Fruit fly (Drosophila melanogaster): ENCODE results near the gene cutlet.

Gene cutlet

dm6 chr2L:3701526-3701925, 10.0 kb downstream of the cutlet start, which contains the start of gene CG43145:
Gene CG43145 (plus strand): TSS chr2L:3701826.
- TF ChIP-seq dsf (GFP tag; optimal IDR thresholded peaks at IDR 0.05; ENCODE audit: borderline replicate concordance), result no peak
- TF ChIP-seq CrebA (GFP tag; optimal IDR thresholded peaks at IDR 0.05; ENCODE audit: borderline replicate concordance), result no peak
- TF ChIP-seq GATAd (GFP tag; optimal IDR thresholded peaks at IDR 0.05), result no peak
- no peak for TF ChIP-seq Abd-B (GFP tag; optimal IDR thresholded peaks at IDR 0.05)
- no peak for TF ChIP-seq Hr83 (GFP tag; optimal IDR thresholded peaks at IDR 0.05; ENCODE audit: poor library complexity, severe bottlenecking)
- no peak for TF ChIP-seq sage (GFP tag; optimal IDR thresholded peaks at IDR 0.05)
- TF ChIP-seq psq (GFP tag; optimal IDR thresholded peaks at IDR 0.05), result no peak
- TF ChIP-seq Dif (GFP tag; optimal IDR thresholded peaks at IDR 0.05; ENCODE audit: partially characterized antibody), result no peak
- no peak for TF ChIP-seq rgr (GFP tag; optimal IDR thresholded peaks at IDR 0.05)
- no peak for TF ChIP-seq dmrt93B (GFP tag; optimal IDR thresholded peaks at IDR 0.05)
- TF ChIP-seq Mio (GFP tag; optimal IDR thresholded peaks at IDR 0.05), result no peak
- no peak for TF ChIP-seq Myc (optimal IDR thresholded peaks at IDR 0.05)
- no peak for TF ChIP-seq CG32264 (GFP tag; optimal IDR thresholded peaks at IDR 0.05)
- no peak for TF ChIP-seq foxo (GFP tag; optimal IDR thresholded peaks at IDR 0.05)
- TF ChIP-seq Dfd (GFP tag; optimal IDR thresholded peaks at IDR 0.05), result no peak
- TF ChIP-seq Rel (GFP tag; optimal IDR thresholded peaks at IDR 0.05), result no peak
- no peak for TF ChIP-seq Rel (tag; optimal IDR thresholded peaks at IDR 0.05)
- no peak for TF ChIP-seq Vsx2 (GFP tag; optimal IDR thresholded peaks at IDR 0.05; ENCODE audit: partially characterized antibody)

DNA sequence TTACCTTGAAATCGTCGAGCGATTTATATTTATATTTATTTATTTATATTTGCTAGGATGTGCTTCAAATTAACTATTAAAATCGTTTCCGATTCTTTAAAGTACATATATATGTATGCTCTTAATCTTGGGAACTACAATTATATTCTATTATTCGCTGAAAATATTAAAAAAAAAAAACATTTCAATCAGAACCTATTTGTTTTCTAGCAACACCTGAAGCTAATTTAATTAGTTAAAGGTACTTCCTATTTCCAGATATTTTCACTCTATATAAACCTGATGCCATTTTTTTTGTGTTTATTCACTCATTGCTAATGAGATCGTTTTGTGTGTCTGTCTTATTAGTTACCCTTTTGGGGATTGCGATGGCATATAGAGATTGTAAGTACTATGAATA, 10.6 kb downstream of the cutlet start, which contains the start of gene CG42467:
TSS of gene CG42467 (plus strand) at position 301 of the 400 bp plus-strand sequence.
- TF ChIP-seq ey (GFP tag; optimal IDR thresholded peaks at IDR 0.05) (no peak), psq (GFP tag; optimal IDR thresholded peaks at IDR 0.05) (no peak), lola (GFP tag; optimal IDR thresholded peaks at IDR 0.05) (no peak), woc (GFP tag; optimal IDR thresholded peaks at IDR 0.05) (no peak), N (GFP tag; optimal IDR thresholded peaks at IDR 0.05) (no peak), tai (GFP tag; optimal IDR thresholded peaks at IDR 0.05) (no peak), sv (GFP tag; optimal IDR thresholded peaks at IDR 0.05) (no peak), OdsH (GFP tag; optimal IDR thresholded peaks at IDR 0.05) (no peak), Hr78 (GFP tag; optimal IDR thresholded peaks at IDR 0.05) (no peak), foxo (GFP tag; optimal IDR thresholded peaks at IDR 0.05) (no peak), Vsx2 (GFP tag; optimal IDR thresholded peaks at IDR 0.05; ENCODE audit: partially characterized antibody) (no peak), h (GFP tag; optimal IDR thresholded peaks at IDR 0.05) (no peak), fru (GFP tag; optimal IDR thresholded peaks at IDR 0.05) (no peak), Hr83 (GFP tag; optimal IDR thresholded peaks at IDR 0.05; ENCODE audit: poor library complexity, severe bottlenecking) (no peak), jim (GFP tag; optimal IDR thresholded peaks at IDR 0.05) (no peak), dsf (GFP tag; optimal IDR thresholded peaks at IDR 0.05; ENCODE audit: borderline replicate concordance) (no peak)

- TF ChIP-seq Mio (GFP tag; optimal IDR thresholded peaks at IDR 0.05) (no peak), HLH106 (tag; optimal IDR thresholded peaks at IDR 0.05) (no peak), dl (GFP tag; optimal IDR thresholded peaks at IDR 0.05; ENCODE audit: insufficient read depth in 1 of 2, partially characterized antibody in 2 of 2) (no peak), br (GFP tag; optimal IDR thresholded peaks at IDR 0.05) (no peak), dmrt93B (GFP tag; optimal IDR thresholded peaks at IDR 0.05) (no peak), Myc (optimal IDR thresholded peaks at IDR 0.05) (no peak), Jra (GFP tag; optimal IDR thresholded peaks at IDR 0.05) (no peak), sage (GFP tag; optimal IDR thresholded peaks at IDR 0.05) (no peak), psq (GFP tag; optimal IDR thresholded peaks at IDR 0.05) (no peak), Hr83 (GFP tag; optimal IDR thresholded peaks at IDR 0.05; ENCODE audit: poor library complexity, severe bottlenecking) (no peak), tai (GFP tag; optimal IDR thresholded peaks at IDR 0.05) (no peak), Abd-B (GFP tag; optimal IDR thresholded peaks at IDR 0.05) (no peak), CG32264 (GFP tag; optimal IDR thresholded peaks at IDR 0.05) (no peak), sv (GFP tag; optimal IDR thresholded peaks at IDR 0.05) (no peak), brk (GFP tag; optimal IDR thresholded peaks at IDR 0.05) (no peak), Hr78 (GFP tag; optimal IDR thresholded peaks at IDR 0.05) (no peak), CrebA (GFP tag; optimal IDR thresholded peaks at IDR 0.05; ENCODE audit: borderline replicate concordance) (no peak), GATAd (GFP tag; optimal IDR thresholded peaks at IDR 0.05) (no peak)
Measured at dm6 chr2L:3700374-3700773, 11.2 kb downstream of the cutlet start, which contains the start of gene Sfp24C1. Gene Sfp24C1 (plus strand): TSS chr2L:3700674.

- TF ChIP-seq sage (GFP tag; optimal IDR thresholded peaks at IDR 0.05) (no peak), tai (GFP tag; optimal IDR thresholded peaks at IDR 0.05) (no peak), woc (GFP tag; optimal IDR thresholded peaks at IDR 0.05) (no peak), h (GFP tag; optimal IDR thresholded peaks at IDR 0.05) (no peak), dl (GFP tag; optimal IDR thresholded peaks at IDR 0.05; ENCODE audit: insufficient read depth in 1 of 2, partially characterized antibody in 2 of 2) (no peak), HLH106 (tag; optimal IDR thresholded peaks at IDR 0.05) (no peak), Vsx2 (GFP tag; optimal IDR thresholded peaks at IDR 0.05; ENCODE audit: partially characterized antibody) (no peak), Hnf4 (GFP tag; optimal IDR thresholded peaks at IDR 0.05) (no peak), Mio (GFP tag; optimal IDR thresholded peaks at IDR 0.05) (no peak), OdsH (GFP tag; optimal IDR thresholded peaks at IDR 0.05) (no peak), usp (GFP tag; optimal IDR thresholded peaks at IDR 0.05) (no peak), Dfd (GFP tag; optimal IDR thresholded peaks at IDR 0.05) (no peak)
Measured at dm6 chr2L:3699895-3700294, 11.7 kb downstream of the cutlet start, which contains the start of gene CG42465. Gene CG42465 (plus strand): TSS chr2L:3700195.

All from whole organism, wandering third instar larva.